Fruit fly (Drosophila melanogaster) ovary, adult (tissue): ENCODE results near the gene CG43731.
A peak's percentile ranks its signal among the peaks of the same experiment; 100 is the strongest.

Experiments
- CG17801 ChIP-seq: fragments of 200-800 bp; optimal IDR thresholded peaks from 2 replicates; lab custom pipeline; 2019; ENCODE audit warnings: missing biosample characterization, mild to moderate bottlenecking, missing genetic modification characterization, moderate library complexity; ENCODE audit not compliant: partially characterized antibody

The CG43731 gene

DNA sequence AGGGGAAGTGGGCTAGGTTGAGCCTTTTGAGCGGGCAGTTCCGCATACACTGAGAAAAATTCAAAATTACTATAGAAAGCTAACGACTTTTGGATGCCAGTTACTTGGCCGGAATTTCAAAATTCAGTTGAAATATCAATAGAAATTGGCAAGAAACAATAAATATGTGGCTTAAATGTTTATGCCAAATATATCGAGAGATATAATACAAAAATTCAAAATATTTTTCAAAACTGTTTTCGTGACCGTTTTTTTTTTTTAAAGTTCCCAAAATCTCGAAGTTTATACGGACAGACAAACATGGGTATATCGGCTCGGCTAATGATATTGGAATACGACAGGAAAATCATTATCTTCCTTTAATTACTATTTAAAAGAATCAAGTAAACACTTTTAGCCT, 19.1 kb downstream of the CG43731 start:
- TF ChIP-seq CG17801 (GFP tag; lab: Kevin White, UChicago), result no peak

DNA sequence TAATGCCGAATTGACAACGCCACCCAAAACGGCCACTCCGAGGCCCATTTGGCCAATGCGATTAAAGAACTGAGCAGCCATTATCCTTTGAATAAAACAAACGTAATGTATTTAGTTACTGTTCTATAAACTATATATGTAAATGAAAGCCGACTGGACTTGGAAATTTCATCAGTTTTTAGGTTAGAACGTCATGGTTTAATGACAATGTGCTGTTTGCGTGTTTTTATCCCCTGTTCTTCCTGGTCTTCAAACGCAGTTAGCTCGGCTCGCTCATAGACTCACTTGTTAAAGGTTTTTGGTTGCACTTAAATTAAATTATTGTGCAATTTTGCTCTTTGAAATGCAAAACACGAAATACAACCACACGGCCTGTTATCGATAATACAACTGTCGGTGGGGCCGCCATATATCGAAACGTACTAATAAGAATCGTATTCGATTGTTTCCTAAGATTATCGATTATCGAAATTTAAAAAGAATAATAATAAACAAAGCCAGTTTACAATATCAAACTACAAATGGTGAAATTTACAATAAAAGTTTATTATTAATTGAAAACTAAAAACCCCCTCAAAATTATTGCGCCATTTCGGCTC, 21.7 kb downstream of the CG43731 start, which contains the start of gene Phb1:
TSS of gene Phb1 (minus strand) at position 398 of the 599 bp plus-strand sequence.
- TF ChIP-seq CG17801 (GFP tag; lab: Kevin White, UChicago), result no peak

DNA sequence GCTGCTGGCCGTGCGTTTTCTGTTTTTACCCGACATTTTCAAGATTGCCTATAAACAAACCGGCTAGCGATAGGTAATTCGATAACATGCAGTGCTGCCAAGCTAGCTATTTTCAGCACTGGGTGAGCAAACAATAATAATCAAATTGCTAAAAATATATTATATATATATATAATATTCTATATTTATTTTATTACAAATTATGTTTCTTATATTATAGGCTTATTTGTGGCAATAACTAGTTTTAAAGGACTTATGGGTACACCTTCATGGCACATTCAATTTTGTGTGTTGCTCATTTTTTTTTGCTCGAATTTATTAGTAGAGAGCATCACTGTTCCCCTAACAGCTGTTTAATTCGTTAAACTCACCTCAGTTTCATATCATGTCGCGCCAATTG, 25.0 kb downstream of the CG43731 start:
- TF ChIP-seq CG17801 (GFP tag; lab: Kevin White, UChicago), result peak; percentile 62

DNA sequence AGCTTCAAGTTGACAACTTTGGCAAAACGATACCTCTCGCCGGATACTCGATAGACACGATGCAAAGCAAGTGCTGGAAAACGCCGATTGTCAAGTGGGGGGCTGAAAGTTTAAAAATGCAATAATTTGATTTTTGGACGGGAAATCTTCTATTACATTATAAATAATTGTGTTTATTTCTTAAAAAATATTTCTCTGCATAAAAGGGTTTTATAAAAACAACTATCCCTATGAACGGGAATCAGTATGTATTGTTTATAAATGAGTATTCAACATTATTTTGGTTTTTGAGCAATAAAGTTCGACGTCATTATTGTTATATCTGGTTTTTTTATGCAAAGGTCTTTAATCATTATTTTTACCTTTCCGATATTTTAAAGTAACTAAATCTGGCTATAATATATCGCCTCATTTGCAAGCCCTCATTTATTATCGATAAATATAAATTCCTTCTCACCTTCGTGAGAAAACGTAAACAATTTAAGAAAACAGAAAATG, 30.1 kb downstream of the CG43731 start, which contains the start of the genes AsnRS and DCTN6-p27:
TSS of gene AsnRS (minus strand) at position 50 of the 498 bp plus-strand sequence.
TSS of gene DCTN6-p27 (plus strand) at position 419 of the 498 bp plus-strand sequence.
- peak; percentile 40 for TF ChIP-seq CG17801 (GFP tag; lab: Kevin White, UChicago)

DNA sequence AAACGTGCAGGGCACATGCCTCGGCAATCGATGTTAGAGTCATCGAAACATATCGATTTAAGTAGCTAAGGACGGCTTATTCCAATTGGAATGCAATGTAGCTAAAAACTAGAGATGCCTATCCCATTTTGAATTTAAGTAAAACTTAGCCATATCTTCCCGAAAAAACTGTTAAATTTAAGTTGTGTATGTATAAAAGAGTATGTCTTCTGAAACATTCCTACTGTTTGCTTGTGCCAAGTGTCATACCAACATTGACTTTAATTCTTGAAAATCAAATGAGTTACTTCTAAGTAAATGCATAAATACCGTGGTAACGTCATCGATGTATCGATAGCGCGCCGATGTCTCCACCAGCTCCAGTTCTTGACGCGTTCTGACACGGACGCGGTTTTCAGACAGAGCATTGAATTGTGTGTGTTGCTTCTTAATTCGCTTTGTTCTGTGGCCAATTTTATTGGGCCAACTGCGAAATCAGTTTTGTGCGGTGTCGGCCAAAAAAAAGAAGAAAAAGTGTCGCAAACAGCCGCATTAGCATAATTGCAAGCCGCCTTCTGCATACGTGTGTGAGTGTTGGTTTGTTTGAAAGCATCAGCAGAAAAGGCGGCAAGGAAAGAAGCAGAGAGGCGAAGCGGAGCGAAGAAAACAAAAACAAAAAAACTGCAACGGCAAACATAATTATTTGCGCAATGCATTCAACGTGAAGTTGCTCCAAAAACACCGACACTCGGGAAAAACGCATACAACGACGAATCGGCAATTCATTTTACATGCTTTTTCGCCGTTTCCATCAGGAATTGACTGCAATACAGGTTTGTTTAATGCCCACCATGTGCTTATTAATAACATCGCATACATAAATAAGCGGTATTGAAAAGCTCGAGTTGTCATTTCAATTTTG, 31.9 kb downstream of the CG43731 start, which contains the start of gene brat:
TSS of gene brat (plus strand) at position 352 of the 901 bp plus-strand sequence.
- peak; percentile 33 for TF ChIP-seq CG17801 (GFP tag; lab: Kevin White, UChicago)

DNA sequence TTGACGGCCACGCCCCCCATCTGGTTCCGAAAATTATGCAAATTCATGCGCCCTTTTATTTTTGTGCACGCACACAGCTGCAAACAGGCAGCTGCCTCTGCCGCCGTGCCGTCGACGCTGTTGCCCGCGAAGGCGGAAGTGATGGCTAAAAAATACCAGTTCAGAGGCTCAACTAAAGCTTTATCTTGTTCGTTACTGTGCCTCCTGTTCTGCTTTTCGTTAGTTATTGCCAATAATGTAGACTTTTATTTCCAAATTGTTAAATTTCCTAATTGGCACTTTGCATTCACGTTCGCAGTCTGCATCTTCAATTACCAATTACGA, 32.5 kb downstream of the CG43731 start:
- TF ChIP-seq CG17801 (GFP tag; lab: Kevin White, UChicago), result no peak

DNA sequence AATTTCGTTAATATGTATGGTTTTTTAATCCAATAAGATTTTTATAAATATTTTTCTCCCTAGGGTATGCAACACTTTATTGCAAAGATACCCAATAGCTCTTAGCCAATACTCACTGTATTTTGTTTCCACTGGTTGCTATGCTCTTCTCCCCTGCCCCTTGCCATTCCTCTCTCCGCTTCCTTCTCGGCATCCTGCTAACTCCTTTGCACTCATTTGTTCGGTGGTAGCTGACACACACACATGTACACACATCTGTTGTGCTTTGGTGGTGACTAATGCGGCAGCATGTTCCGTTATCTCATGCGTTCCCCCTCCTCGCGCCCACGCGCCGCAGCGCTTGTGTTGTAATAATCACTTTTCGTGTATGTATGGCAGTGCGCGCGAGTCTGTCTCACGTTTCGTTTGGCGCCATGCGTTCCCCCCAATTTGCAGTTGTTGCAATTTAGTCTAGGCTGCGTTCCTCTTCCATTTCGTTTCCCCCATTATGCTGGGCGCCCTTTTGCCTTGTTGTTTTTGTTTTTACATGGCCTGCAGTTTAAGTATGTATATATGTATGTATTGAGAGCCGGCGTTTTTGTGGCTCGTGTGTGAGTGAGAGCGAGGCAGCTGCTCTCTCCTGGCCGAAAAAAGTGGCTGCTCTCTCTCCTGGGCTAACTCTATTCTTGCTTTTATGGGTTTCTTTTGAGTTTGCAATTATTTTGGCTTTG, 33.1 kb downstream of the CG43731 start, which contains the start of gene Polr1D:
TSS of gene Polr1D (minus strand) at position 420 of the 710 bp plus-strand sequence.
- TF ChIP-seq CG17801 (GFP tag; lab: Kevin White, UChicago), result no peak

DNA sequence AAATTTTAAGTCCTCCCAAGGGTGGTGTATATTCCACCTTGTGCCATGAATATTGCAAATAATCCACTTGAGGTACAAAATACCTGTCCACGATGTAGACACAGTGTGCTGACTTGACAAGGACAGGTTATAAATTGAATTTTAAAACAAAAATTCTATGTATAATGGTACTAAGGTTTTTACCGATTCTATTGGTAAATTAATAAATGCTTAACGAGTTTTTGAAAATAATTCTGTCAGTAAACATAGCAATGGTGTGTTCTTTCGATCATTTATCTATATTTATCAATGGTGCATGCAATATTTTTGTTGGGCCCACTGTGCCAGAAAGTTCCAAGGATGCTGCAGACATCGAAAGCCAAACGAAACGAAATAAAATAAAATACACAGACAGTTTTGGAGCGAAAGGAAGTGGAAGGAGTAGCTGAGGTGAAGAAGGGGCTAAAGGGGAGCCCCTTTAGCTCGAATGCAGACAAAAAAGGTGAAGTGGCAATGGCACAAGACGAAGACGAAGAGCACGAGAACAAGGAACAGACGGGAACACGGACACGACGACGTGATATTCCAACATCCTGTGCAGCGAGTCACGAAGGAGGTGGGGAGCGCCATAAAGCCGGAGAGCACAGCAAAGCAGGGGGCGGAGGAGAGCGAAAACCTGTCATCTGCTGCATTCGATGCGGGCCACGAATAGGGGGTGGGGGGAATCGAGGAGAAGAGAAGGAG, 34.3 kb downstream of the CG43731 start:
- TF ChIP-seq CG17801 (GFP tag; lab: Kevin White, UChicago), result no peak

DNA sequence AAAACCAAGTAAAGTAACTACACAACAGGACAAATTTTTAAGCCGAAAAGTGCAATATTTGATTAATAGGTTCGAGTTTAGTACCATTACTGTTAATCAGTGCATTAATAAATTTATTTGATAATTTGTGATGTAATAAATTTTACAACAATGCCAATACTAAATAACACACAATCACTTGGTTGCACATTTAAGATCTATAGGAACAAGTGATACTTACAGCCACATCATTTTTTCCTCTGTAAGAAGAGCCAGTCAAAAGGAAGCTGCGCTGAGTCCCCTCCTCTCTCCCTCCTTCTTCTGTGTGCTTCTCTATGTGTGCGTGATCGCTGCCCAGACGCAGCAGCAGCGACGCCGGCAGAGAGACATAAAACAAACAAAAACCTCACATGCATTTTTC, 34.9 kb downstream of the CG43731 start:
- peak; percentile 66 for TF ChIP-seq CG17801 (GFP tag; lab: Kevin White, UChicago)

DNA sequence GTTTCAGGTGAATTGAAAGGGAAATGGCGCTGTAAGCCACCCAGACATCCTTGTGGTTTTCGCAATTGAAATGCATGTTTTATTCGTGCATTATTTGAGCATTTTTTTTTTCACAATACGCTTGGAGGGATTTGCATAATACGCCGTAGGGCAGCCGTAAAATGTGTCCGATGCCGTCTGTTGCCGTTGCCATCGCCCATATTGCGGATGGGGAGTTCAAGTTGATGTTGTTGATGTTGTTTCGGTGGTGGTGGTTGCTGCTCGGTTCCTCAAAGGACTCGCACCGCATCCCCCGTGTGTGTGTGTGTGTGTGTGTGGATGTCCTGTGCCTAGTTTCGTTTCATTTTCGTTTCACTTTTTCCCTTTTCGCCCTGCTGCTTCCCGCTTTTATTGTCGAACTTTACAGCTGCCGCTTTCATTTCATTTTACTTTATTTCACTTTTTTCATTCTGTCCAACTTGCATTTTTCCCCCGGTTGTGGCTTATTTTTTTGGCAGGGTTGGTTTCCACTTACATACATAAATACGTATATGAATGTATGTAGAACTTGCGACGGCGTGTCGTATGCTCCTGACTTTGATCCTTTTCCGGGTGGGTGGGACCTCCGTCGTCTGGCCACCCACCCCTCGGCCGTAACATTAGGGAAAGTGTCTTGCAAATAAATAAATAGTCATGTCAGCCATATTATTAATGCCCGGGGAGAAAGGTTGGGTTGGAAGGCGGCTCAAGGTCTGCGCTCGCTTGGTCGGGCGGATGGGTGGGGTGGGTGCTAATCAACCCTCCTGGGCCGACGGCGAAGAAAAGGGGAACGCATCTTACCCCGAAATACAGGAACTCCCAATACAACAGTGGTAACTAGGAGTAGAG, 35.9 kb downstream of the CG43731 start:
- no peak for TF ChIP-seq CG17801 (GFP tag; lab: Kevin White, UChicago)

DNA sequence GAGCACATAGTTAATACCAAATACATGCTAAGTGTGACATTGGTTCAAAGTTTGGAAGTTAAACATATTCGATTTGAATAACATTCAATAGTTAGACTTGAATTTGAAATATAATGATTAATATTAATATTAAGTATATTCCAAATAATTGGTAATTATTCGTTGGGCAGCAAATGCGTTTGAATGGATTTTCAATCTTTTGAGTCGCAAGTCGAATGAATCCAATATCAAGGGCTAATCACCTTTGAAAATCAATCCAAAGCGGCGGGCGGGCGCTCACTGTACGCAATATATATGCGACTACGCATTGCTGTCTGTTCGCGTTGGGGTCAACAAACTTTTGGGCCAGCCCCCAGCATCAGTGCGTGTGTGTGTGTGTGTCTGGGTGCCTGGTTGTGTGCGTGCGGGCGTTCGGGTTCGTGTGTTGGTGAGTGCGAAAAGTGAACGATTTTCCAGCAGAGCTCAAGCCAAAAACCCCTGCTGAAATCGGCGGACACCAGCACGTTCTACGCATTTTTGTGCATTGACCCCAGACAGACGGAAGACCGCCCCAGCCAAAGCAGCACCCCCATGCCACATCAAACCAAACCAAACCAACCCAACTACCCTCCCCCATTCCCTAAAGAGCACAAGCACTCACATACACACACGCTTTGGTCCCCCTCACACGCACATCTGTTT, 36.7 kb downstream of the CG43731 start:
- TF ChIP-seq CG17801 (GFP tag; lab: Kevin White, UChicago), result no peak

DNA sequence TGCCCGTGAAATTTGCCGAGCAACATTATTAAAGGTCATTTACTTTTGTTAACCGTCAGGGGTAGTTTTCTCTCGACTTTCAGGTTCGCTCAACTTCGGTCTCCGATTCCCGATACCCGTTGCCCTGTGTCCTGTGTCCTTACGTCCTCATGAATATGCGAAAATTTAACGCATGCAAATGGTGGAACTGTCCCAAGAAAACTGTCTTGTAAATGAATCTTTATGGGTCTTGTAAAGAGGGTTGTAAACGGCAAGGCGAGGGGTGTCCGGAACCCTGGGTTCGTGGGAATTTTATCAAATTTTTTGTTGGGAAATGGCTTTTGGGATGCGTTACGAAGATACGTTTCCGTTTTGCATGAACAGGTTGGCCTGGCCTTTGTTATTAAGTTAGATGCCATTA, 37.9 kb downstream of the CG43731 start:
- TF ChIP-seq CG17801 (GFP tag; lab: Kevin White, UChicago), result no peak
